Worm (Caenorhabditis elegans) whole organism, late embryonic: ENCODE data around the gene sqst-1.

Experiments
- F13H6.1 ChIP-seq: sonication (generic microtip); optimal IDR thresholded peaks from 2 replicates; lab custom pipeline; 2016; ENCODE audit warnings: missing genetic modification characterization, missing compliant biosample characterization
- T23F11.4 ChIP-seq: fragments of 200-800 bp; sonication (Bioruptor generic); optimal IDR thresholded peaks from 2 replicates; lab custom pipeline; 2018; ENCODE audit warnings: mild to moderate bottlenecking, missing genetic modification characterization, missing compliant biosample characterization
- Y22D7AL.16 ChIP-seq: sonication (generic microtip); optimal IDR thresholded peaks from 2 replicates; lab custom pipeline; 2016; ENCODE audit warnings: missing genetic modification characterization, missing compliant biosample characterization
- ceh-14 ChIP-seq: sonication (generic microtip); optimal IDR thresholded peaks from 2 replicates; lab custom pipeline; 2016; ENCODE audit warnings: missing genotype, missing genetic modification characterization, missing compliant biosample characterization
- ceh-18 ChIP-seq: sonication (generic microtip); optimal IDR thresholded peaks from 2 replicates; lab custom pipeline; 2016; ENCODE audit warnings: missing genetic modification characterization, missing compliant biosample characterization
- ceh-19 ChIP-seq: fragments of 200-800 bp; sonication (Bioruptor generic); optimal IDR thresholded peaks from 2 replicates; lab custom pipeline; 2018; ENCODE audit warnings: mild to moderate bottlenecking, missing genetic modification characterization, missing compliant biosample characterization
- ceh-2 ChIP-seq: sonication (generic microtip); optimal IDR thresholded peaks from 2 replicates; lab custom pipeline; 2016; ENCODE audit warnings: missing genotype, missing genetic modification characterization, missing compliant biosample characterization
- ceh-22 ChIP-seq: sonication (generic microtip); optimal IDR thresholded peaks from 2 replicates; lab custom pipeline; 2017; ENCODE audit warnings: missing biosample characterization, missing genetic modification characterization
- ceh-24 ChIP-seq: sonication (generic microtip); optimal IDR thresholded peaks from 2 replicates; lab custom pipeline; 2016; ENCODE audit warnings: mild to moderate bottlenecking, missing genetic modification characterization, missing compliant biosample characterization
- ceh-31 ChIP-seq: sonication (generic microtip); optimal IDR thresholded peaks from 2 replicates; lab custom pipeline; 2016; ENCODE audit warnings: missing genetic modification characterization, missing compliant biosample characterization
- ceh-34 ChIP-seq: sonication (generic microtip); optimal IDR thresholded peaks from 2 replicates; lab custom pipeline; 2016; ENCODE audit warnings: mild to moderate bottlenecking, missing genetic modification characterization, missing compliant biosample characterization
- ceh-45 ChIP-seq: fragments of 200-800 bp; sonication (Bioruptor generic); IDR thresholded peaks from 2 replicates; pipeline ENCODE4 v1.3.6; 2022; ENCODE audit warnings: missing genetic modification reagents, missing genetic modification characterization, missing compliant biosample characterization
- ceh-48 ChIP-seq: sonication (generic microtip); optimal IDR thresholded peaks from 2 replicates; lab custom pipeline; 2016; ENCODE audit warnings: missing genetic modification characterization, inconsistent platforms, missing compliant biosample characterization
- ceh-6 ChIP-seq: fragments of 200-800 bp; sonication (Bioruptor generic); optimal IDR thresholded peaks from 2 replicates; lab custom pipeline; 2018; ENCODE audit warnings: mild to moderate bottlenecking, missing genetic modification characterization, missing compliant biosample characterization
- ceh-9 ChIP-seq: sonication (generic microtip); optimal IDR thresholded peaks from 2 replicates; lab custom pipeline; 2016; ENCODE audit warnings: mild to moderate bottlenecking, missing genetic modification characterization, inconsistent platforms, missing compliant biosample characterization
- che-1 ChIP-seq: sonication (generic microtip); optimal IDR thresholded peaks from 2 replicates; lab custom pipeline; 2016; ENCODE audit warnings: mild to moderate bottlenecking, missing genetic modification characterization, missing compliant biosample characterization
- dve-1 ChIP-seq: sonication (generic microtip); optimal IDR thresholded peaks from 2 replicates; lab custom pipeline; 2017; ENCODE audit warnings: antibody characterized with exemption, mild to moderate bottlenecking, missing genetic modification characterization, missing compliant biosample characterization
- elt-4 ChIP-seq: sonication (generic microtip); optimal IDR thresholded peaks from 2 replicates; lab custom pipeline; 2016; ENCODE audit warnings: missing genetic modification characterization, missing compliant biosample characterization
- ets-4 ChIP-seq: sonication (generic microtip); optimal IDR thresholded peaks from 2 replicates; lab custom pipeline; 2016; ENCODE audit warnings: missing genetic modification characterization, missing compliant biosample characterization
- eyg-1 ChIP-seq: sonication (generic microtip); optimal IDR thresholded peaks from 2 replicates; lab custom pipeline; 2016; ENCODE audit warnings: missing genotype, missing genetic modification characterization, missing compliant biosample characterization
- fkh-10 ChIP-seq: fragments of 150-350 bp; optimal IDR thresholded peaks from 2 replicates; lab custom pipeline; 2014; ENCODE audit warnings: missing biosample characterization, missing genetic modification reagents, missing genetic modification characterization
- fkh-6 ChIP-seq: sonication (generic microtip); optimal IDR thresholded peaks from 2 replicates; lab custom pipeline; 2016; ENCODE audit warnings: missing genetic modification characterization, missing compliant biosample characterization
- gmeb-2 ChIP-seq: sonication (generic microtip); optimal IDR thresholded peaks from 2 replicates; lab custom pipeline; 2016; ENCODE audit warnings: missing genetic modification characterization, inconsistent platforms, missing compliant biosample characterization
- hlh-13 ChIP-seq: fragments of 200-800 bp; sonication (Bioruptor generic); optimal IDR thresholded peaks from 2 replicates; lab custom pipeline; 2018; ENCODE audit warnings: mild to moderate bottlenecking, missing genetic modification characterization, missing compliant biosample characterization
- hlh-15 ChIP-seq: sonication (generic microtip); optimal IDR thresholded peaks from 2 replicates; lab custom pipeline; 2016; ENCODE audit warnings: missing genetic modification characterization, missing compliant biosample characterization
- hlh-8 ChIP-seq: sonication (generic microtip); optimal IDR thresholded peaks from 2 replicates; lab custom pipeline; 2016; ENCODE audit warnings: missing genotype, missing genetic modification characterization, missing compliant biosample characterization
- lim-6 ChIP-seq: sonication (generic microtip); optimal IDR thresholded peaks from 2 replicates; lab custom pipeline; 2016; ENCODE audit warnings: missing genetic modification characterization, missing compliant biosample characterization
- madf-2 ChIP-seq: sonication (generic microtip); optimal IDR thresholded peaks from 2 replicates; lab custom pipeline; 2017; ENCODE audit warnings: missing genetic modification characterization, missing compliant biosample characterization
- mec-3 ChIP-seq: sonication (generic microtip); optimal IDR thresholded peaks from 2 replicates; lab custom pipeline; 2016; ENCODE audit warnings: borderline replicate concordance, missing genetic modification characterization, missing compliant biosample characterization
- nfya-1 ChIP-seq: sonication (generic microtip); optimal IDR thresholded peaks from 2 replicates; lab custom pipeline; 2017; ENCODE audit warnings: missing genetic modification characterization, mild to moderate bottlenecking, missing compliant biosample characterization, antibody characterized with exemption, moderate library complexity
- nhr-11 ChIP-seq: fragments of 150-350 bp; optimal IDR thresholded peaks from 2 replicates; lab custom pipeline; 2014; ENCODE audit warnings: missing biosample characterization, missing genetic modification characterization
- nhr-232 ChIP-seq: sonication (generic microtip); optimal IDR thresholded peaks from 2 replicates; lab custom pipeline; 2016; ENCODE audit warnings: missing genetic modification characterization, missing compliant biosample characterization
- npax-4 ChIP-seq: sonication (generic microtip); optimal IDR thresholded peaks from 2 replicates; lab custom pipeline; 2016; ENCODE audit warnings: missing genetic modification characterization, missing compliant biosample characterization
- odd-2 ChIP-seq: sonication (generic microtip); optimal IDR thresholded peaks from 2 replicates; lab custom pipeline; 2017; ENCODE audit warnings: antibody characterized with exemption, mild to moderate bottlenecking, missing genetic modification characterization, missing compliant biosample characterization
- pat-9 ChIP-seq: fragments of 200-800 bp; sonication (Bioruptor generic); optimal IDR thresholded peaks from 2 replicates; lab custom pipeline; 2018; ENCODE audit warnings: mild to moderate bottlenecking, missing genetic modification characterization, moderate library complexity, missing compliant biosample characterization
- pax-1 ChIP-seq: fragments of 150-350 bp; optimal IDR thresholded peaks from 2 replicates; lab custom pipeline; 2014; ENCODE audit warnings: missing biosample characterization, missing genetic modification characterization
- pha-2 ChIP-seq: sonication (generic microtip); optimal IDR thresholded peaks from 2 replicates; lab custom pipeline; 2017; ENCODE audit warnings: mild to moderate bottlenecking, missing genetic modification characterization, missing compliant biosample characterization
- pqm-1 ChIP-seq: sonication (generic microtip); optimal IDR thresholded peaks from 2 replicates; lab custom pipeline; 2016; ENCODE audit warnings: missing genetic modification characterization, missing compliant biosample characterization
- pros-1 ChIP-seq: fragments of 150-350 bp; optimal IDR thresholded peaks from 2 replicates; lab custom pipeline; 2014; ENCODE audit warnings: missing biosample characterization, missing genetic modification reagents, missing genetic modification characterization
- ref-2 ChIP-seq: sonication (generic microtip); optimal IDR thresholded peaks from 2 replicates; lab custom pipeline; 2016; ENCODE audit warnings: missing genetic modification characterization, missing compliant biosample characterization
- sdc-2 ChIP-seq: sonication (generic microtip); optimal IDR thresholded peaks from 2 replicates; lab custom pipeline; 2016; ENCODE audit warnings: missing genotype, missing genetic modification characterization, missing compliant biosample characterization
- sox-2 ChIP-seq: fragments of 200-800 bp; sonication (Bioruptor generic); IDR thresholded peaks from 2 replicates; pipeline ENCODE4 v1.3.6; 2022; ENCODE audit warnings: missing genetic modification reagents, missing genetic modification characterization, missing compliant biosample characterization
- sox-4 ChIP-seq: sonication (generic microtip); optimal IDR thresholded peaks from 2 replicates; lab custom pipeline; 2017; ENCODE audit warnings: mild to moderate bottlenecking, missing genetic modification characterization, inconsistent platforms, missing compliant biosample characterization
- tbx-2 ChIP-seq: sonication (generic microtip); optimal IDR thresholded peaks from 2 replicates; lab custom pipeline; 2016; ENCODE audit warnings: missing genetic modification characterization, missing compliant biosample characterization
- tbx-7 ChIP-seq: sonication (generic microtip); optimal IDR thresholded peaks from 2 replicates; lab custom pipeline; 2016; ENCODE audit warnings: missing genotype, missing genetic modification characterization, missing compliant biosample characterization
- ttx-3 ChIP-seq: sonication (generic microtip); optimal IDR thresholded peaks from 2 replicates; lab custom pipeline; 2016; ENCODE audit warnings: missing genetic modification reagents, missing genetic modification characterization, missing compliant biosample characterization
- unc-3 ChIP-seq, 2 experiments: fragments of 200-800 bp in 1 of 2; sonication (Bioruptor generic) in 1 of 2; sonication (generic microtip) in 1 of 2; conservative IDR thresholded peaks in 1 of 2; optimal IDR thresholded peaks in 1 of 2; 2 replicates each; pipeline versions ENCODE4 v1.3.6 to Lab custom; 2016 to 2022; ENCODE audit warnings: missing compliant biosample characterization in 2 of 2, missing genetic modification characterization in 2 of 2, missing genetic modification reagents in 1 of 2
- unc-42 ChIP-seq: sonication (generic microtip); optimal IDR thresholded peaks from 2 replicates; lab custom pipeline; 2016; ENCODE audit warnings: missing genotype, missing genetic modification characterization, missing compliant biosample characterization
- unc-55 ChIP-seq: sonication (generic microtip); optimal IDR thresholded peaks from 2 replicates; lab custom pipeline; 2017; ENCODE audit warnings: missing biosample characterization, missing genetic modification reagents, missing genetic modification characterization
- zip-5 ChIP-seq: sonication (generic microtip); optimal IDR thresholded peaks from 2 replicates; lab custom pipeline; 2016; ENCODE audit warnings: missing genetic modification characterization, missing compliant biosample characterization
- ztf-16 ChIP-seq: sonication (generic microtip); optimal IDR thresholded peaks from 2 replicates; lab custom pipeline; 2017; ENCODE audit warnings: missing genetic modification characterization, missing compliant biosample characterization

Gene sqst-1

DNA sequence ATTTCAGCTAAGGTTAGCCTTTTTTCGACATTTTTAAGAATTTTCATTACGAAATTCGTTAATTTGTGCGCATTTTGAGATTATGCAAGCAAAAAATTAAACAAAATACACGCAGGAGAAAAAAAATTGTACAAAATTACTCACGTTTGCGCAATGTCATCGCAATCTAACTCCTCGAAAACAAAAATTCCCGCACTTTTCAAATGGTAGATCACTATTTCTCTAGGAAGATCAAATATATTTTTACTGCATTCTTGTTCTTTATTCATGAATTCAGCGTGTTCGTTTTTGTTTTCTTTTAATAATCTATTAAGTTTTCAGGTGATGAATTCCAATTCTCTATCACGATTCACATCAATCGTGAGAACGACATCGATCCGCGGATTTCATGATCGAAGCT lies 3.1 kb upstream of the sqst-1 start, which contains the start of the genes T12G3.6 and mrpl-51:
Gene T12G3.6, minus strand, starts transcription at position 269 of the 400 bp plus-strand sequence.
Gene mrpl-51, plus strand, starts transcription at position 322 of the 400 bp plus-strand sequence.
- TF ChIP-seq ceh-31 (tag; lab: Kevin White, UChicago) (no peak), pax-1 (tag; lab: Kevin White, UChicago) (no peak), hlh-15 (tag; lab: Kevin White, UChicago) (no peak)

DNA sequence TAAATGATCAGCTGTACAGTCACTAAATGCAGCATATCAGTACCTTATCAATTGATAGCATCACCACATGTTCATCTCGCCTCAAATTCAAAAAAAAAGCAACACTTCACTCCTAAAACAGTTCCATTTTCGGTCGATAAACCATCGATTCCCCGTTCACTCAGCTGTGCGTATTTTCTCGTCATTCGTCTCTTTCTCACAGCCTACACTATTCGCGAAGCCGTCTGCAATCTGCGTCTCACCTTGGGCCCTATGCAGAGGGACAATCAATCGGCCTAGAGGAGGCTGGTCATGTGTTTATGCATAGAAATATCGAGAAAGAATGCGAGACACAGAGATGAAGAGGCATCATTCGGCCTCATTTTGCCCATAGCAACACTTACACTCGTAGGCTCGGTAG lies 1.7 kb upstream of the sqst-1 start:
- TF ChIP-seq unc-3 (GFP tag; conservative IDR thresholded peaks at IDR 0.05; lab: Robert Waterston, UW) (no peak), unc-3 (tag; optimal IDR thresholded peaks at IDR 0.05; lab: Kevin White, UChicago) (no peak), ceh-9 (no peak), gmeb-2 (tag; lab: Kevin White, UChicago) (no peak), pha-2 (no peak), dve-1 (peak; percentile 63), pax-1 (tag; lab: Kevin White, UChicago) (peak; percentile 26), eyg-1 (tag; lab: Kevin White, UChicago) (no peak), sdc-2 (tag; lab: Kevin White, UChicago) (peak; percentile 14), pat-9 (tag; lab: Kevin White, UChicago) (no peak), che-1 (tag; lab: Kevin White, UChicago) (no peak), ceh-2 (peak; percentile 64), pros-1 (tag; lab: Kevin White, UChicago) (peak; percentile 35), npax-4 (tag; lab: Kevin White, UChicago) (no peak), tbx-7 (tag; lab: Kevin White, UChicago) (no peak), fkh-6 (no peak), hlh-13 (no peak), ceh-45 (GFP tag; lab: Robert Waterston, UW) (no peak), F13H6.1 (peak; percentile 3), sox-4 (tag; lab: Kevin White, UChicago) (no peak), ceh-22 (tag; lab: Kevin White, UChicago) (peak; percentile 81), ceh-6 (GFP tag; lab: Kevin White, UChicago) (no peak), Y22D7AL.16 (tag; lab: Kevin White, UChicago) (no peak), sox-2 (no peak), ceh-34 (peak; percentile 59), nhr-232 (tag; lab: Kevin White, UChicago) (no peak), zip-5 (no peak), ceh-24 (tag; lab: Kevin White, UChicago) (no peak), unc-42 (tag; lab: Kevin White, UChicago) (peak; percentile 20), ceh-48 (tag; lab: Kevin White, UChicago) (peak; percentile 79), ref-2 (tag; lab: Kevin White, UChicago) (peak; percentile 86), elt-4 (tag; lab: Kevin White, UChicago) (no peak), tbx-2 (tag; lab: Kevin White, UChicago) (peak; percentile 64), ceh-18 (tag; lab: Kevin White, UChicago) (peak; percentile 52), ttx-3 (tag; lab: Kevin White, UChicago) (no peak), mec-3 (tag; lab: Kevin White, UChicago) (no peak), lim-6 (tag; lab: Kevin White, UChicago) (no peak), pqm-1 (tag; lab: Kevin White, UChicago) (no peak), ceh-14 (tag; lab: Kevin White, UChicago) (no peak), madf-2 (tag; lab: Kevin White, UChicago) (peak; percentile 45), ets-4 (tag; lab: Kevin White, UChicago) (no peak), nhr-11 (no peak), hlh-8 (no peak), fkh-10 (GFP tag; lab: Kevin White, UChicago) (no peak), ceh-19 (no peak), ztf-16 (tag; lab: Kevin White, UChicago) (no peak), T23F11.4 (GFP tag; lab: Kevin White, UChicago) (no peak), odd-2 (tag; lab: Kevin White, UChicago) (no peak), unc-55 (peak; percentile 73), nfya-1 (tag; lab: Kevin White, UChicago) (peak; percentile 84)
